Worm (Caenorhabditis elegans) whole organism, young adult: ENCODE results near the gene ZK512.10.

ENCODE experiments used
- B0336.3 ChIP-seq: fragments of 200-800 bp; sonication (Bioruptor generic); IDR thresholded peaks from 2 replicates; pipeline ENCODE4 v1.3.6; 2022; ENCODE audit warnings: missing genetic modification characterization, missing compliant biosample characterization
- F10E7.11 ChIP-seq: sonication (generic microtip); optimal IDR thresholded peaks from 2 replicates; lab custom pipeline; 2017; ENCODE audit warnings: mild to moderate bottlenecking, missing genetic modification characterization, moderate library complexity, missing compliant biosample characterization
- F49E8.2 ChIP-seq: sonication (generic microtip); optimal IDR thresholded peaks from 3 replicates; lab custom pipeline; 2017; ENCODE audit warnings: missing genetic modification characterization, mild to moderate bottlenecking, missing compliant biosample characterization, antibody characterized with exemption, moderate library complexity; ENCODE audit not compliant: insufficient read depth
- Y95B8A.8 ChIP-seq: fragments of 200-800 bp; sonication (Bioruptor generic); IDR thresholded peaks from 2 replicates; pipeline ENCODE4 v1.3.6; 2022; ENCODE audit warnings: missing genetic modification reagents, missing genetic modification characterization, missing compliant biosample characterization
- ZK185.1 ChIP-seq: sonication (generic microtip); optimal IDR thresholded peaks from 2 replicates; lab custom pipeline; 2016; ENCODE audit warnings: mild to moderate bottlenecking, missing genetic modification characterization, missing compliant biosample characterization; ENCODE audit not compliant: poor library complexity, severe bottlenecking
- attf-5 ChIP-seq: fragments of 200-800 bp; sonication (Bioruptor generic); optimal IDR thresholded peaks from 2 replicates; lab custom pipeline; 2018; ENCODE audit warnings: mild to moderate bottlenecking, missing genetic modification characterization, missing compliant biosample characterization
- ccch-3 ChIP-seq: fragments of 200-800 bp; sonication (Bioruptor generic); optimal IDR thresholded peaks from 2 replicates; lab custom pipeline; 2018; ENCODE audit warnings: mild to moderate bottlenecking, missing genetic modification characterization, missing compliant biosample characterization
- cebp-1 ChIP-seq, 2 experiments: fragments of 200-800 bp in 1 of 2; sonication (Bioruptor generic) in 1 of 2; sonication (generic microtip) in 1 of 2; IDR thresholded peaks in 1 of 2; optimal IDR thresholded peaks in 1 of 2; 2 replicates each; pipeline versions ENCODE4 v1.3.6 to Lab custom; 2017 to 2022; ENCODE audit warnings: missing compliant biosample characterization in 2 of 2, missing genetic modification characterization in 2 of 2, mild to moderate bottlenecking in 1 of 2, missing genetic modification reagents in 1 of 2, moderate library complexity in 1 of 2
- cebp-2 ChIP-seq: fragments of 200-800 bp; sonication (Bioruptor generic); IDR thresholded peaks from 2 replicates; pipeline ENCODE4 v1.3.6; 2022; ENCODE audit warnings: missing genetic modification characterization, missing compliant biosample characterization
- ceh-40 ChIP-seq: fragments of 200-800 bp; sonication (Bioruptor generic); IDR thresholded peaks from 2 replicates; pipeline ENCODE4 v1.3.6; 2022; ENCODE audit warnings: missing genetic modification characterization, missing compliant biosample characterization
- ceh-79 ChIP-seq: sonication (generic microtip); optimal IDR thresholded peaks from 2 replicates; lab custom pipeline; 2017; ENCODE audit warnings: mild to moderate bottlenecking, missing genetic modification characterization, missing compliant biosample characterization
- ets-4 ChIP-seq: fragments of 200-800 bp; sonication (Bioruptor generic); optimal IDR thresholded peaks from 2 replicates; lab custom pipeline; 2018; ENCODE audit warnings: mild to moderate bottlenecking, missing genetic modification characterization, missing compliant biosample characterization
- fkh-3 ChIP-seq: sonication (generic microtip); optimal IDR thresholded peaks from 2 replicates; lab custom pipeline; 2016; ENCODE audit warnings: mild to moderate bottlenecking, missing genetic modification characterization, missing compliant biosample characterization
- hlh-26 ChIP-seq: fragments of 200-800 bp; sonication (Bioruptor generic); conservative IDR thresholded peaks from 2 replicates; pipeline ENCODE4 v1.3.6; 2022; ENCODE audit warnings: missing genetic modification reagents, missing genetic modification characterization, missing compliant biosample characterization
- hrde-1 ChIP-seq: sonication (generic microtip); optimal IDR thresholded peaks from 2 replicates; lab custom pipeline; 2016; ENCODE audit warnings: missing genetic modification characterization, mild to moderate bottlenecking, missing compliant biosample characterization, moderate library complexity, missing genotype, missing genetic modification reagents, borderline replicate concordance
- hsf-1 ChIP-seq: fragments of 200-800 bp; sonication (Bioruptor generic); IDR thresholded peaks from 2 replicates; pipeline ENCODE4 v1.3.6; 2022; ENCODE audit warnings: missing genetic modification reagents, missing genetic modification characterization, missing compliant biosample characterization
- lin-35 ChIP-seq, 3 experiments: fragments of 150-350 bp in 2 of 3; sonication (generic microtip) in 1 of 3; optimal IDR thresholded peaks; 2 replicates each; lab custom pipeline; 2014 to 2018; ENCODE audit warnings: missing biosample characterization in 3 of 3, missing genetic modification characterization in 3 of 3, missing genetic modification reagents in 3 of 3
- madf-3 ChIP-seq: fragments of 200-800 bp; sonication (Bioruptor generic); IDR thresholded peaks from 2 replicates; pipeline ENCODE4 v1.3.6; 2022; ENCODE audit warnings: missing genetic modification reagents, missing genetic modification characterization, missing compliant biosample characterization
- madf-6 ChIP-seq: fragments of 200-800 bp; sonication (Bioruptor generic); IDR thresholded peaks from 2 replicates; pipeline ENCODE4 v1.3.6; 2022; ENCODE audit warnings: missing genetic modification reagents, missing genetic modification characterization, missing compliant biosample characterization
- mcd-1 ChIP-seq: fragments of 200-800 bp; sonication (Bioruptor generic); IDR thresholded peaks from 2 replicates; pipeline ENCODE4 v1.3.6; 2022; ENCODE audit warnings: missing genetic modification reagents, missing genetic modification characterization, missing compliant biosample characterization
- mel-28 ChIP-seq: sonication (generic microtip); optimal IDR thresholded peaks from 2 replicates; lab custom pipeline; 2016; ENCODE audit warnings: borderline replicate concordance, mild to moderate bottlenecking, missing genetic modification characterization, missing compliant biosample characterization
- nfya-1 ChIP-seq: sonication (generic microtip); optimal IDR thresholded peaks from 2 replicates; lab custom pipeline; 2017; ENCODE audit warnings: antibody characterized with exemption, missing compliant biosample characterization, missing genetic modification characterization, borderline replicate concordance; ENCODE audit not compliant: insufficient read depth
- nfyb-1 ChIP-seq: fragments of 200-800 bp; sonication (Bioruptor generic); IDR thresholded peaks from 2 replicates; pipeline ENCODE4 v1.3.6; 2022; ENCODE audit warnings: missing genetic modification reagents, missing genetic modification characterization, missing compliant biosample characterization
- nhr-120 ChIP-seq: fragments of 200-800 bp; sonication (Bioruptor generic); IDR thresholded peaks from 2 replicates; pipeline ENCODE4 v1.3.6; 2022; ENCODE audit warnings: missing genetic modification characterization, missing compliant biosample characterization
- nhr-80 ChIP-seq: sonication (generic microtip); optimal IDR thresholded peaks from 2 replicates; lab custom pipeline; 2016; ENCODE audit warnings: missing genetic modification characterization, missing compliant biosample characterization
- rec-8 ChIP-seq, 2 experiments: sonication (generic microtip); optimal IDR thresholded peaks; 2 replicates each; lab custom pipeline; 2016; ENCODE audit warnings: mild to moderate bottlenecking in 2 of 2, missing genetic modification characterization in 2 of 2, missing genetic modification reagents in 2 of 2, missing genotype in 2 of 2, missing biosample characterization in 1 of 2, missing compliant biosample characterization in 1 of 2, moderate library complexity in 1 of 2
- snpc-1.1 ChIP-seq: sonication (generic microtip); optimal IDR thresholded peaks from 2 replicates; lab custom pipeline; 2017; ENCODE audit warnings: missing genetic modification characterization, mild to moderate bottlenecking, missing compliant biosample characterization, antibody characterized with exemption, moderate library complexity, missing genotype, missing genetic modification reagents; ENCODE audit not compliant: insufficient read depth
- snpc-4 ChIP-seq, 5 experiments: fragments of 150-350 bp in 1 of 5; sonication (generic microtip) in 4 of 5; optimal IDR thresholded peaks; 2 replicates each; lab custom pipeline; 2014 to 2018; ENCODE audit warnings: missing genetic modification characterization in 5 of 5, missing biosample characterization in 3 of 5, antibody characterized with exemption in 2 of 5, mild to moderate bottlenecking in 2 of 5, missing compliant biosample characterization in 2 of 5, missing genotype in 2 of 5, moderate library complexity in 2 of 5, missing genetic modification reagents in 1 of 5
- somi-1 ChIP-seq: fragments of 200-800 bp; sonication (Bioruptor generic); optimal IDR thresholded peaks from 2 replicates; lab custom pipeline; 2018; ENCODE audit warnings: mild to moderate bottlenecking, missing genetic modification characterization, missing compliant biosample characterization
- unc-130 ChIP-seq: sonication (generic microtip); optimal IDR thresholded peaks from 2 replicates; lab custom pipeline; 2016; ENCODE audit warnings: missing genetic modification reagents, missing genetic modification characterization, missing compliant biosample characterization
- zfh-2 ChIP-seq: fragments of 200-800 bp; sonication (Bioruptor generic); conservative IDR thresholded peaks from 2 replicates; pipeline ENCODE4 v1.3.6; 2022; ENCODE audit warnings: missing genetic modification reagents, missing genetic modification characterization, missing compliant biosample characterization
- zim-3 ChIP-seq: sonication (generic microtip); optimal IDR thresholded peaks from 2 replicates; lab custom pipeline; 2017; ENCODE audit warnings: mild to moderate bottlenecking, missing genetic modification characterization, moderate library complexity, missing compliant biosample characterization
- ztf-25 ChIP-seq: fragments of 200-800 bp; sonication (Bioruptor generic); IDR thresholded peaks from 2 replicates; pipeline ENCODE4 v1.3.6; 2022; ENCODE audit warnings: missing genetic modification reagents, missing genetic modification characterization, missing compliant biosample characterization
- ztf-6 ChIP-seq: fragments of 200-800 bp; sonication (Bioruptor generic); IDR thresholded peaks from 2 replicates; pipeline ENCODE4 v1.3.6; 2022; ENCODE audit warnings: missing genetic modification reagents, missing genetic modification characterization, missing compliant biosample characterization

Gene ZK512.10

ce11 chrIII:9154766-9155165 lies 24.1 kb downstream of the ZK512.10 start, which contains the start of gene irld-34:
irld-34 (plus strand) TSS chrIII:9155066.
- no peak for TF ChIP-seq hrde-1 (tag; lab: Kevin White, UChicago)
- TF ChIP-seq mcd-1 (GFP tag; lab: Robert Waterston, UW): no peak
- no peak for TF ChIP-seq attf-5 (GFP tag; lab: Kevin White, UChicago)
- no peak for TF ChIP-seq snpc-1.1
- no peak for TF ChIP-seq rec-8 (tag; optimal IDR thresholded peaks at IDR 0.05; lab: Kevin White, UChicago)
- TF ChIP-seq ztf-6: no peak
- TF ChIP-seq lin-35 (GFP tag; optimal IDR thresholded peaks at IDR 0.05; lab: Kevin White, UChicago): no peak
- TF ChIP-seq, all 124 proteins: peak for 0

- TF ChIP-seq zim-3 (tag; lab: Kevin White, UChicago) (no peak), fkh-3 (tag; lab: Kevin White, UChicago) (no peak), hrde-1 (tag; lab: Kevin White, UChicago) (no peak), ztf-25 (GFP tag; lab: Robert Waterston, UW) (no peak), Y95B8A.8 (no peak), ets-4 (GFP tag; lab: Kevin White, UChicago) (no peak)
Measured at ce11 chrIII:9161553-9161952, 30.9 kb downstream of the ZK512.10 start, which contains the start of gene ptr-9. ptr-9 (minus strand) TSS chrIII:9161653.

- TF ChIP-seq madf-3 (GFP tag; lab: Robert Waterston, UW) (no peak), F10E7.11 (tag; lab: Kevin White, UChicago) (no peak), cebp-2 (GFP tag; lab: Robert Waterston, UW) (no peak), nfya-1 (tag; lab: Kevin White, UChicago) (no peak), nhr-80 (tag; lab: Kevin White, UChicago) (no peak), hlh-26 (GFP tag; lab: Robert Waterston, UW) (no peak), ceh-79 (no peak), Y95B8A.8 (no peak), unc-130 (no peak), mel-28 (tag; lab: Kevin White, UChicago) (no peak), zfh-2 (GFP tag; lab: Robert Waterston, UW) (no peak)
Measured at ce11 chrIII:9162634-9163118, 32.0 kb downstream of the ZK512.10 start, which contains the start of gene dgk-3. dgk-3 (plus strand) TSS chrIII:9163068.

ce11 chrIII:9172702-9173101 lies 42.0 kb downstream of the ZK512.10 start, which contains the start of gene ina-1:
ina-1 (minus strand) TSS chrIII:9172802.
- TF ChIP-seq ceh-40 (GFP tag; lab: Robert Waterston, UW) (no peak), somi-1 (GFP tag; lab: Kevin White, UChicago) (no peak), snpc-4 (GFP tag; optimal IDR thresholded peaks at IDR 0.05; lab: Kevin White, UChicago) (no peak), snpc-4 (tag; optimal IDR thresholded peaks at IDR 0.05; lab: Kevin White, UChicago) (no peak), madf-3 (GFP tag; lab: Robert Waterston, UW) (no peak), F49E8.2 (no peak), madf-6 (GFP tag; lab: Robert Waterston, UW) (no peak), cebp-1 (GFP tag; IDR thresholded peaks at IDR 0.05; lab: Robert Waterston, UW) (no peak), cebp-1 (tag; optimal IDR thresholded peaks at IDR 0.05; lab: Kevin White, UChicago) (no peak), nfyb-1 (GFP tag; lab: Robert Waterston, UW) (no peak), hlh-26 (GFP tag; lab: Robert Waterston, UW) (no peak), nhr-120 (GFP tag; lab: Robert Waterston, UW) (no peak), ZK185.1 (tag; lab: Kevin White, UChicago) (no peak), ccch-3 (GFP tag; lab: Kevin White, UChicago) (no peak), hsf-1 (GFP tag; lab: Robert Waterston, UW) (no peak), unc-130 (no peak), B0336.3 (GFP tag; lab: Robert Waterston, UW) (no peak)
